Worm (Caenorhabditis elegans): ENCODE results near the gene clec-54.
A peak's percentile ranks its signal among the peaks of the same experiment; 100 is the strongest.

clec-54 gene

DNA sequence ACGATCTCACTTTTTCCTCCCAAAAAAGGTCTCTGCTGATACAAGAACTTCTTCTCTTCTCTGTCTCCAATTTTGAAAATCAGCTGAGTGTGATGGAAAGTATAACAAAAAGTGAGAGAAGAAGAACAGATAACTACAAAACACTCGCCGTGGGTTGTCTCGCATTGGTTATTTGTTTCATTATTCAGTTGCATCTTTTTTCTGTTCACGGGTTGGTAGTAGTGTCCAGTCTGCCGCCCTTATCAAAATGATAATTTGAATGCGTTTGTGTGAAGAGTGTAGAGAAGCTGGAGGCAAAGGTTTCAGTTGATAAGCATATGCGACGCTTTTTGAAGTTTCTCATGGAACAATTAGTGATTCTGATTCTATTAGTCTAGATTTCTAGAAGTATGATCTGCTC, 26.4 kb downstream of the clec-54 start (continued):
- TF ChIP-seq hlh-11 (tag; optimal IDR thresholded peaks at IDR 0.05) (peak; percentile 75), F49E8.2 (tag; optimal IDR thresholded peaks at IDR 0.05; ENCODE audit: borderline replicate concordance) (no peak), dmd-6 (GFP tag; IDR thresholded peaks at IDR 0.05) (peak; percentile 50; the same call in 1 of the 2 replicates), dve-1 (tag; optimal IDR thresholded peaks at IDR 0.05; ENCODE audit: insufficient read depth) (peak; percentile 51), nhr-28 (tag; optimal IDR thresholded peaks at IDR 0.05) (peak; percentile 96), php-3 (GFP tag; IDR thresholded peaks at IDR 0.05) (no peak), hlh-30 (tag; optimal IDR thresholded peaks at IDR 0.05; ENCODE audit: insufficient read depth) (peak; percentile 44), pqm-1 (tag; optimal IDR thresholded peaks at IDR 0.05) (peak; percentile 95), dpl-1 (GFP tag; optimal IDR thresholded peaks at IDR 0.05) (no peak), cey-2 (tag; optimal IDR thresholded peaks at IDR 0.05; ENCODE audit: borderline replicate concordance, insufficient read depth) (no peak), lim-7 (GFP tag; IDR thresholded peaks at IDR 0.05) (no peak), daf-8 (GFP tag; IDR thresholded peaks at IDR 0.05) (no peak)

DNA sequence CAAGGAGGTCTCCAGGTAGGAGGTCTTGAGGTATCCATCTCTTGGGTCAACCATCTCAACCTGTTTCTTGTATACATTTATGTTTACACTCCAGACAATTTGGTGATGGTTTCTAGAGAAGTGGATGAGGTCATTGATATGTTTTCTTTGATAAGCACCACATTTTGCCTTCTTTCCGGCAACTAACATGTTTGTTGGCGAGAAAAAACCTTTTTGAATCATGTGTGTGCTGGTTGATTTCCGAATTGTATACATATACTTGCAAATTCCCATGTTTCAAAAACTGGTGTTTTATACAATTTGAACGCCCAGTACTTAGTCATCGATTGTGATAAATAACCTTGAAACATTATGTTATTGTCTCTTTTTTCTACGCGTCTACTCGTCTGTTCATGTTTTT, 27.4 kb downstream of the clec-54 start:
- TF ChIP-seq spr-3 (GFP tag; optimal IDR thresholded peaks at IDR 0.05) (no peak), daf-8 (GFP tag; IDR thresholded peaks at IDR 0.05) (no peak), lin-29 (GFP tag; IDR thresholded peaks at IDR 0.05) (no peak), hlh-11 (tag; optimal IDR thresholded peaks at IDR 0.05) (no peak), nhr-6 (tag; optimal IDR thresholded peaks at IDR 0.05) (peak; percentile 23), mep-1 (tag; optimal IDR thresholded peaks at IDR 0.05) (no peak), aha-1 (tag) (peak; percentile 87), daf-16 (GFP tag; optimal IDR thresholded peaks at IDR 0.05) (no peak), daf-16 (tag; optimal IDR thresholded peaks at IDR 0.05) (peak; percentile 60), fos-1 (tag; optimal IDR thresholded peaks at IDR 0.05) (no peak), nhr-10 (tag; optimal IDR thresholded peaks at IDR 0.05) (no peak)

DNA sequence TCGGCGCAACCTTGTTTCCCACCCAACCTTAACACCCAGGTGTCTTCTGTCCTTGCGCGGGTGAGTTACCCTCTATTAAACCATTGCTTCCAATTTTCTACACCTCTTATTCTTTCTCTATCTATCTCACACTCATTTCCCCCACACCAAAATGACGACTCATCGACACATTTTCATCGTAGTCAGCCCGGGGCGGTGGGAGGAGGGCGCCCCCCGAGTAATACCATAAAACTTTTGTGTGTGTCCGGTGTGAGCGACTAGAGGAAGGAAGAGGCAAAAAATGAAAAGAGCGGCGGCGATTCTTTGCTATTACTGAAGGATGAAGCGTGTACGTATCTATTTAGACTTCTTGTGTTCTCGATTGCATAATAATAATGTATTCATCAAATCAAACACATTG, 28.1 kb downstream of the clec-54 start:
- TF ChIP-seq mep-1 (tag; optimal IDR thresholded peaks at IDR 0.05) (peak; percentile 23), zip-2 (tag; optimal IDR thresholded peaks at IDR 0.05) (no peak), zip-11 (GFP tag; IDR thresholded peaks at IDR 0.05) (no peak), nhr-41 (GFP tag; IDR thresholded peaks at IDR 0.05) (no peak), nhr-28 (tag; optimal IDR thresholded peaks at IDR 0.05) (peak; percentile 14), mxl-3 (GFP tag; optimal IDR thresholded peaks at IDR 0.05) (peak; percentile 30), jun-1 (tag; optimal IDR thresholded peaks at IDR 0.05) (no peak), unc-39 (tag; optimal IDR thresholded peaks at IDR 0.05) (no peak), lin-39 (tag; optimal IDR thresholded peaks at IDR 0.05) (no peak), T26A8.4 (GFP tag; IDR thresholded peaks at IDR 0.05) (no peak), mxl-2 (GFP tag; conservative IDR thresholded peaks at IDR 0.05) (no peak), pqm-1 (tag; optimal IDR thresholded peaks at IDR 0.05) (no peak), vab-7 (GFP tag; IDR thresholded peaks at IDR 0.05) (no peak), ceh-32 (tag; optimal IDR thresholded peaks at IDR 0.05; ENCODE audit: poor library complexity) (no peak), dmd-6 (GFP tag; IDR thresholded peaks at IDR 0.05) (peak; percentile 27; the same call in 1 of the 2 replicates), F49E8.2 (tag; optimal IDR thresholded peaks at IDR 0.05; ENCODE audit: borderline replicate concordance) (no peak), hlh-11 (tag; optimal IDR thresholded peaks at IDR 0.05) (peak; percentile 6), nhr-111 (GFP tag; optimal IDR thresholded peaks at IDR 0.05) (no peak)

DNA sequence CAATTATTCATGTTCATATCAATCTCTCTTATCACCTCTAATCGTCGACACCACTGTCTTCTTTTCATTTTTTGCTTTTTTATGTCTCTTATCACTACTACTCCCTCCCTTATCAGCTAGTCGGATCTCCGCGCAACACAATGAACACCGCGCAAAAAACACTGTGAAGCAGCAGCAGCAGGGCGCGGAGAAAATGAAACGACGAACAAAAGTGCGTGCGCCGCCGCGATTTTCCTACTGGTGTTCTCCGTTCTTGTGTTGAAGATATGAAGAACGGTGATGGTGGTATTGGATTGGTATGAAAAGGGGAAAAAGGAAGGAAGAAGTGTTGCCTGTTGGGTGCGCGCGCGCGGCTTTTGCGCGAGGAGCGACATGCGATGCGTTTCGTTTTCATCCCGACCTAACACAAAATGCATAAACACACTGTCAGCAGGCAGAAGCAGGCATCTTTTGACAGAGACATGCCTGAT, 29.1 kb downstream of the clec-54 start:
- TF ChIP-seq nhr-25 (tag; optimal IDR thresholded peaks at IDR 0.05; ENCODE audit: borderline replicate concordance, insufficient read depth) (peak; percentile 4), mdt-29 (GFP tag; IDR thresholded peaks at IDR 0.05) (no peak), gei-8 (GFP tag; optimal IDR thresholded peaks at IDR 0.05) (no peak), nhr-10 (tag; optimal IDR thresholded peaks at IDR 0.05) (no peak), hif-1 (tag; optimal IDR thresholded peaks at IDR 0.05) (no peak), nhr-42 (GFP tag; IDR thresholded peaks at IDR 0.05) (no peak), mep-1 (tag; optimal IDR thresholded peaks at IDR 0.05) (peak; percentile 2), nhr-48 (tag; optimal IDR thresholded peaks at IDR 0.05) (peak; percentile 78), egl-43 (GFP tag; IDR thresholded peaks at IDR 0.05) (peak; percentile 37; the same call in 1 of the 2 replicates), aly-2 (tag; optimal IDR thresholded peaks at IDR 0.05) (no peak), rbr-2 (tag; optimal IDR thresholded peaks at IDR 0.05) (peak; percentile 26), spr-3 (GFP tag; optimal IDR thresholded peaks at IDR 0.05) (no peak), zip-11 (GFP tag; IDR thresholded peaks at IDR 0.05) (no peak), fkh-10 (GFP tag; optimal IDR thresholded peaks at IDR 0.05) (no peak), daf-16 (GFP tag; optimal IDR thresholded peaks at IDR 0.05) (no peak), daf-16 (tag; optimal IDR thresholded peaks at IDR 0.05) (no peak), nhr-102 (tag; optimal IDR thresholded peaks at IDR 0.05) (peak; percentile 17), saeg-2 (GFP tag; IDR thresholded peaks at IDR 0.05) (no peak), nhr-237 (tag; optimal IDR thresholded peaks at IDR 0.05) (no peak)

Data from whole organism, L4 larva.